Worm (Caenorhabditis elegans): Measurements from ENCODE around the gene cest-33.

DNA sequence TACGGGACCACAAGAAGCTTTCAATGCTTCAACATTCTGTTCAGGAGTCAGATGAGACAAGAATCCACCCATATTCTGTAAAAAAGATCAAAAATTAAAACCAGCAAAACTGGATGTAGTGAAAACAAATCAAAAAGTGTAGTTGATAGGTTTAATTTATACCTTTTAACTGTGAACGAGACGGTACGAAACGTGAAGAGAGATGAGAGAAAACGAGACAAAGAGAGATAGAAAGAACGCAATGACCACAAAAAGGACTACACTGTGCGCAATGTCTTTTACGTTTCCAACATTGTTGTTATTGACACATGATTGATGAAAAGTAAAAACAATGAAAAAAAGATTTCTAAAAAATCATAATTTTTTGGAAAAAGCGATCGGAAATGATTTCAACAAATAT, at the start of gene cest-33:
- TF ChIP-seq nhr-84 (tag; optimal IDR thresholded peaks at IDR 0.05) = no peak
- no peak for TF ChIP-seq C04F5.9 (tag; optimal IDR thresholded peaks at IDR 0.05)
- no peak for TF ChIP-seq unc-130 (tag; optimal IDR thresholded peaks at IDR 0.05)
- no peak for TF ChIP-seq nhr-90 (tag; optimal IDR thresholded peaks at IDR 0.05; ENCODE audit: poor library complexity)
- TF ChIP-seq nhr-77 (tag; optimal IDR thresholded peaks at IDR 0.05) = no peak
- TF ChIP-seq unc-62 (GFP tag; optimal IDR thresholded peaks at IDR 0.05) = no peak
- TF ChIP-seq nhr-237 (tag; optimal IDR thresholded peaks at IDR 0.05) = no peak
- no peak for TF ChIP-seq efl-3 (GFP tag; optimal IDR thresholded peaks at IDR 0.05)
- TF ChIP-seq nhr-19 (GFP tag; conservative IDR thresholded peaks at IDR 0.05) = no peak
- TF ChIP-seq unc-30 (tag; optimal IDR thresholded peaks at IDR 0.05) = no peak
- no peak for TF ChIP-seq F16B12.6 (tag; optimal IDR thresholded peaks at IDR 0.05)
- peak in 1 of 3 experiments; percentile 0 for TF ChIP-seq dpl-1 (GFP tag; optimal IDR thresholded peaks at IDR 0.05)
- TF ChIP-seq nhr-12 (tag; optimal IDR thresholded peaks at IDR 0.05) = no peak
- no peak for TF ChIP-seq ztf-4 (tag; optimal IDR thresholded peaks at IDR 0.05)
